Fruit fly (Drosophila melanogaster) whole organism, embryonic: ENCODE results near the gene Sgsf.

ENCODE experiments used
- C15 ChIP-seq: fragments of 200-800 bp; sonication (Bioruptor generic); IDR thresholded peaks from 3 replicates; pipeline ENCODE4 v1.3.6; 2022; ENCODE audit warnings: missing biosample characterization, missing genetic modification characterization
- CG10462 ChIP-seq: fragments of 200-800 bp; sonication (Bioruptor generic); optimal IDR thresholded peaks from 2 replicates; lab custom pipeline; 2016; ENCODE audit warnings: missing biosample characterization, missing genetic modification characterization
- CG10565 ChIP-seq: fragments of 200-800 bp; sonication (Bioruptor generic); optimal IDR thresholded peaks from 3 replicates; lab custom pipeline; 2016; ENCODE audit warnings: missing biosample characterization, mild to moderate bottlenecking, missing genetic modification characterization
- CG10959 ChIP-seq: fragments of 200-800 bp; sonication (Bioruptor generic); IDR thresholded peaks from 2 replicates; pipeline ENCODE4 v1.3.6; 2022; ENCODE audit warnings: missing biosample characterization, missing genetic modification characterization
- CG11247 ChIP-seq: fragments of 200-800 bp; sonication (Bioruptor generic); IDR thresholded peaks from 2 replicates; pipeline ENCODE4 v1.3.6; 2022; ENCODE audit warnings: missing biosample characterization, missing genetic modification characterization
- CG12219 ChIP-seq: fragments of 200-800 bp; sonication (Bioruptor generic); optimal IDR thresholded peaks from 3 replicates; lab custom pipeline; 2018; ENCODE audit warnings: missing biosample characterization, mild to moderate bottlenecking, missing genetic modification characterization
- CG12744 ChIP-seq: fragments of 200-800 bp; sonication (Bioruptor generic); optimal IDR thresholded peaks from 2 replicates; lab custom pipeline; 2016; ENCODE audit warnings: missing biosample characterization, missing genetic modification characterization
- CG13287 ChIP-seq: fragments of 200-800 bp; sonication (Bioruptor generic); IDR thresholded peaks from 2 replicates; pipeline ENCODE4 v1.3.6; 2022; ENCODE audit warnings: missing biosample characterization, missing genetic modification characterization; ENCODE audit not compliant: partially characterized antibody
- CG15011 ChIP-seq: fragments of 200-800 bp; sonication (Bioruptor generic); optimal IDR thresholded peaks from 3 replicates; lab custom pipeline; 2018; ENCODE audit warnings: missing biosample characterization, mild to moderate bottlenecking, missing genetic modification characterization
- CG15073 ChIP-seq: fragments of 200-800 bp; sonication (Bioruptor generic); optimal IDR thresholded peaks from 2 replicates; lab custom pipeline; 2016; ENCODE audit warnings: missing biosample characterization, missing genetic modification characterization
- CG17328 ChIP-seq: fragments of 200-800 bp; sonication (Bioruptor generic); IDR thresholded peaks from 2 replicates; pipeline ENCODE4 v1.3.6; 2022; ENCODE audit warnings: missing biosample characterization, missing genetic modification characterization
- CG2202 ChIP-seq: fragments of 200-800 bp; sonication (Bioruptor generic); optimal IDR thresholded peaks from 2 replicates; lab custom pipeline; 2018; ENCODE audit warnings: missing biosample characterization, mild to moderate bottlenecking, missing genetic modification characterization
- CG32532 ChIP-seq: fragments of 200-800 bp; sonication (Bioruptor generic); IDR thresholded peaks from 2 replicates; pipeline ENCODE4 v1.3.6; 2022; ENCODE audit warnings: missing biosample characterization, missing genetic modification characterization
- CG3281 ChIP-seq: fragments of 200-800 bp; sonication (Bioruptor generic); optimal IDR thresholded peaks from 3 replicates; lab custom pipeline; 2017; ENCODE audit warnings: missing biosample characterization, mild to moderate bottlenecking, missing genetic modification characterization
- CG4730 ChIP-seq: fragments of 200-800 bp; sonication (Bioruptor generic); IDR thresholded peaks from 2 replicates; pipeline ENCODE4 v1.3.6; 2022; ENCODE audit warnings: missing biosample characterization, missing genetic modification characterization
- CG6654 ChIP-seq: fragments of 200-800 bp; sonication (Bioruptor generic); optimal IDR thresholded peaks from 2 replicates; lab custom pipeline; 2017; ENCODE audit warnings: missing biosample characterization, mild to moderate bottlenecking, missing genetic modification characterization
- CG7745 ChIP-seq: fragments of 200-800 bp; sonication (Bioruptor generic); optimal IDR thresholded peaks from 2 replicates; lab custom pipeline; 2018; ENCODE audit warnings: missing biosample characterization, mild to moderate bottlenecking, missing genetic modification characterization, moderate library complexity
- CG9876 ChIP-seq: fragments of 200-800 bp; sonication (Bioruptor generic); optimal IDR thresholded peaks from 2 replicates; lab custom pipeline; 2016; ENCODE audit warnings: missing biosample characterization, missing genetic modification characterization
- Gsc ChIP-seq: fragments of 200-800 bp; sonication (Bioruptor generic); IDR thresholded peaks from 2 replicates; pipeline ENCODE4 v1.3.6; 2022; ENCODE audit warnings: missing biosample characterization, missing genetic modification characterization
- H2.0 ChIP-seq: fragments of 200-800 bp; sonication (Bioruptor generic); IDR thresholded peaks from 2 replicates; pipeline ENCODE4 v1.3.6; 2022; ENCODE audit warnings: missing biosample characterization, missing genetic modification characterization
- HLH54F ChIP-seq: fragments of 200-800 bp; sonication (Bioruptor generic); optimal IDR thresholded peaks from 3 replicates; lab custom pipeline; 2016; ENCODE audit warnings: missing biosample characterization, missing genetic modification characterization
- Hmr ChIP-seq: fragments of 200-800 bp; sonication (Bioruptor generic); optimal IDR thresholded peaks from 3 replicates; lab custom pipeline; 2017; ENCODE audit warnings: mild to moderate bottlenecking, missing biosample characterization, missing genetic modification reagents, missing genetic modification characterization
- Hmx ChIP-seq: fragments of 200-800 bp; sonication (Bioruptor generic); optimal IDR thresholded peaks from 2 replicates; lab custom pipeline; 2016; ENCODE audit warnings: missing biosample characterization, missing genetic modification characterization
- Hr51 ChIP-seq, 2 experiments: fragments of 200-800 bp; sonication (Bioruptor generic); optimal IDR thresholded peaks; 2 replicates in 1 of 2; 3 replicates in 1 of 2; lab custom pipeline; 2016 to 2018; ENCODE audit warnings: missing biosample characterization in 2 of 2, missing genetic modification characterization in 2 of 2, mild to moderate bottlenecking in 1 of 2, moderate library complexity in 1 of 2
- MESR4 ChIP-seq: fragments of 200-800 bp; sonication (Bioruptor generic); optimal IDR thresholded peaks from 2 replicates; lab custom pipeline; 2018; ENCODE audit warnings: missing biosample characterization, mild to moderate bottlenecking, missing genetic modification characterization, moderate library complexity
- Sry-β ChIP-seq: fragments of 200-800 bp; sonication (Bioruptor generic); optimal IDR thresholded peaks from 2 replicates; lab custom pipeline; 2018; ENCODE audit warnings: missing biosample characterization, mild to moderate bottlenecking, missing genetic modification characterization, moderate library complexity
- Sry-δ ChIP-seq: fragments of 200-800 bp; sonication (Bioruptor generic); optimal IDR thresholded peaks from 2 replicates; lab custom pipeline; 2016; ENCODE audit warnings: missing biosample characterization, missing genetic modification characterization
- Tbp ChIP-seq: fragments of >200 bp; optimal IDR thresholded peaks from 2 replicates; lab custom pipeline; 2018; ENCODE audit warnings: missing biosample characterization, missing genetic modification characterization
- ab ChIP-seq: fragments of 200-800 bp; sonication (Bioruptor generic); optimal IDR thresholded peaks from 2 replicates; lab custom pipeline; 2016; ENCODE audit warnings: missing biosample characterization, missing genetic modification characterization
- amos ChIP-seq: fragments of 200-800 bp; sonication (Bioruptor generic); IDR thresholded peaks from 2 replicates; pipeline ENCODE4 v1.3.6; 2022; ENCODE audit warnings: missing biosample characterization, missing genetic modification characterization; ENCODE audit not compliant: partially characterized antibody
- cwo ChIP-seq: fragments of 200-800 bp; sonication (Bioruptor generic); optimal IDR thresholded peaks from 3 replicates; lab custom pipeline; 2017; ENCODE audit warnings: missing biosample characterization, missing genetic modification characterization, mild to moderate bottlenecking, moderate library complexity, missing genetic modification reagents
- dmrt11E ChIP-seq: fragments of 200-800 bp; sonication (Bioruptor generic); optimal IDR thresholded peaks from 3 replicates; lab custom pipeline; 2018; ENCODE audit warnings: missing biosample characterization, mild to moderate bottlenecking, missing genetic modification characterization, moderate library complexity
- ewg ChIP-seq: fragments of 200-800 bp; sonication (Bioruptor generic); optimal IDR thresholded peaks from 3 replicates; lab custom pipeline; 2017; ENCODE audit warnings: mild to moderate bottlenecking, missing biosample characterization, missing genetic modification reagents, missing genetic modification characterization
- fd102C ChIP-seq: fragments of 200-800 bp; sonication (Bioruptor generic); optimal IDR thresholded peaks from 2 replicates; lab custom pipeline; 2018; ENCODE audit warnings: missing biosample characterization, mild to moderate bottlenecking, missing genetic modification characterization, moderate library complexity
- fd3F ChIP-seq: fragments of 200-800 bp; sonication (Bioruptor generic); optimal IDR thresholded peaks from 2 replicates; lab custom pipeline; 2018; ENCODE audit warnings: missing biosample characterization, mild to moderate bottlenecking, missing genetic modification characterization, moderate library complexity
- fd64A ChIP-seq: fragments of 200-800 bp; sonication (Bioruptor generic); optimal IDR thresholded peaks from 3 replicates; lab custom pipeline; 2018; ENCODE audit warnings: missing biosample characterization, mild to moderate bottlenecking, missing genetic modification characterization
- fd96Cb ChIP-seq: fragments of 200-800 bp; sonication (Bioruptor generic); optimal IDR thresholded peaks from 2 replicates; lab custom pipeline; 2018; ENCODE audit warnings: missing biosample characterization, mild to moderate bottlenecking, missing genetic modification characterization, moderate library complexity
- gsb-n ChIP-seq: fragments of 200-800 bp; sonication (Bioruptor generic); optimal IDR thresholded peaks from 3 replicates; lab custom pipeline; 2018; ENCODE audit warnings: missing biosample characterization, mild to moderate bottlenecking, missing genetic modification characterization
- hb ChIP-seq: fragments of 200-800 bp; sonication (Bioruptor generic); IDR thresholded peaks from 3 replicates; pipeline ENCODE4 v1.3.6; 2022; ENCODE audit warnings: missing biosample characterization, missing genetic modification characterization; ENCODE audit not compliant: partially characterized antibody
- kah ChIP-seq: fragments of 200-800 bp; sonication (Bioruptor generic); optimal IDR thresholded peaks from 2 replicates; lab custom pipeline; 2018; ENCODE audit warnings: missing biosample characterization, mild to moderate bottlenecking, missing genetic modification characterization
- lilli ChIP-seq: fragments of 200-800 bp; sonication (Bioruptor generic); optimal IDR thresholded peaks from 3 replicates; lab custom pipeline; 2016; ENCODE audit warnings: missing biosample characterization, missing genetic modification characterization
- oc ChIP-seq: fragments of 200-800 bp; sonication (Bioruptor generic); optimal IDR thresholded peaks from 2 replicates; lab custom pipeline; 2018; ENCODE audit warnings: missing biosample characterization, mild to moderate bottlenecking, missing genetic modification characterization, moderate library complexity
- odd ChIP-seq: fragments of 200-800 bp; sonication (Bioruptor generic); optimal IDR thresholded peaks from 2 replicates; lab custom pipeline; 2017; ENCODE audit warnings: missing biosample characterization, mild to moderate bottlenecking, missing genetic modification characterization
- sc ChIP-seq, 3 experiments: fragments of >200 bp in 2 of 3; fragments of 200-800 bp in 1 of 3; sonication (Bioruptor generic) in 1 of 3; optimal IDR thresholded peaks; 2 replicates in 2 of 3; 3 replicates in 1 of 3; lab custom pipeline; 2017; ENCODE audit warnings: mild to moderate bottlenecking in 1 of 3, missing biosample characterization in 1 of 3, missing genetic modification characterization in 1 of 3, missing genetic modification reagents in 1 of 3
- schlank ChIP-seq: fragments of 200-800 bp; sonication (Bioruptor generic); optimal IDR thresholded peaks from 2 replicates; lab custom pipeline; 2018; ENCODE audit warnings: missing biosample characterization, mild to moderate bottlenecking, missing genetic modification characterization
- shn ChIP-seq: fragments of 200-800 bp; sonication (Bioruptor generic); optimal IDR thresholded peaks from 3 replicates; lab custom pipeline; 2016; ENCODE audit warnings: missing biosample characterization, missing genetic modification characterization
- sisA ChIP-seq: fragments of 200-800 bp; sonication (Bioruptor generic); IDR thresholded peaks from 2 replicates; pipeline ENCODE4 v1.3.6; 2022; ENCODE audit warnings: missing biosample characterization, missing genetic modification characterization
- tna ChIP-seq: fragments of 200-800 bp; sonication (Bioruptor generic); IDR thresholded peaks from 2 replicates; pipeline ENCODE4 v1.3.6; 2022; ENCODE audit warnings: missing biosample characterization, missing genetic modification characterization; ENCODE audit not compliant: partially characterized antibody
- toy ChIP-seq: fragments of 200-800 bp; sonication (Bioruptor generic); IDR thresholded peaks from 2 replicates; pipeline ENCODE4 v1.3.6; 2022; ENCODE audit warnings: missing biosample characterization, missing genetic modification characterization
- vvl ChIP-seq: fragments of 200-800 bp; sonication (Bioruptor generic); IDR thresholded peaks from 2 replicates; pipeline ENCODE4 v1.3.6; 2022; ENCODE audit warnings: missing biosample characterization, missing genetic modification characterization

The Sgsf gene

DNA sequence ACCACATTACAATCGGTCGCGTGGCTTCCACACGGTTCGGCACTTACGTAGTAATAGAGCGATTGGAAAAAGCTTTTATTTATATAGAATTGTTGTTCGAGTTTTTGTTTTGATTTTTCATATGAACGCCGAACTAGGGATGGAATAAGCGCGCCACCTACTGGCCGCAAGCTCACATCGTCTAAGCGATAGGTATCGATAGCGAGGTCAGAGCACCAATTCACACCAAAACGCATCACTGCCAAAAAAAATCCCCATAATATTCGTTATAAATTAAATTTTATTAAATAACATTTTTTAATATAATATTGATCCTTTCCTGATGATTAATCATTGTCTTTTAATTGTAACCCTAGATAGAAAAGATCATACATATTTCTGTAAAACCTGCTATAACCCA, 9.0 kb downstream of the Sgsf start, which contains the start of gene CG10038 (continued):
- TF ChIP-seq ab (no peak), Sry-δ (GFP tag; lab: Kevin White, UChicago) (peak; percentile 95), CG10462 (no peak), CG12219 (GFP tag; lab: Kevin White, UChicago) (no peak), oc (tag; lab: Kevin White, UChicago) (no peak), CG9876 (GFP tag; lab: Kevin White, UChicago) (peak; percentile 14), CG15073 (GFP tag; lab: Kevin White, UChicago) (no peak), C15 (GFP tag; lab: Robert Waterston, UW) (no peak), CG13287 (peak; percentile 97), Hr51 (GFP tag; optimal IDR thresholded peaks at IDR 0.05; lab: Kevin White, UChicago) (peak; percentile 43 to 53), toy (GFP tag; lab: Robert Waterston, UW) (no peak), CG10565 (GFP tag; lab: Kevin White, UChicago) (no peak), kah (GFP tag; lab: Kevin White, UChicago) (no peak), odd (GFP tag; lab: Kevin White, UChicago) (no peak), MESR4 (GFP tag; lab: Kevin White, UChicago) (peak; percentile 10), fd96Cb (tag; lab: Kevin White, UChicago) (no peak), CG12744 (GFP tag; lab: Kevin White, UChicago) (no peak), sisA (no peak; the same call in 1 of the 2 replicates), CG15011 (GFP tag; lab: Kevin White, UChicago) (no peak), fd102C (GFP tag; lab: Kevin White, UChicago) (no peak), CG11247 (GFP tag; lab: Robert Waterston, UW) (peak; percentile 22; the same call in 1 of the 2 replicates), fd3F (no peak), CG7745 (tag; lab: Kevin White, UChicago) (no peak), Tbp (GFP tag; lab: Kevin White, UChicago) (no peak), CG32532 (peak; percentile 66), fd64A (GFP tag; lab: Kevin White, UChicago) (no peak), CG10959 (GFP tag; lab: Robert Waterston, UW) (no peak), schlank (tag; lab: Kevin White, UChicago) (no peak), cwo (no peak), CG4730 (GFP tag; lab: Robert Waterston, UW) (no peak), H2.0 (GFP tag; lab: Robert Waterston, UW) (no peak), tna (GFP tag; lab: Robert Waterston, UW) (peak; percentile 91), CG3281 (no peak), sc (optimal IDR thresholded peaks at IDR 0.05; lab: Kevin White, UChicago) (no peak), sc (GFP tag; optimal IDR thresholded peaks at IDR 0.05; lab: Kevin White, UChicago) (no peak), HLH54F (GFP tag; lab: Kevin White, UChicago) (no peak), Hmr (peak; percentile 54), hb (GFP tag; lab: Robert Waterston, UW) (peak; percentile 92), ewg (GFP tag; lab: Kevin White, UChicago) (no peak), amos (GFP tag; lab: Robert Waterston, UW) (peak; percentile 97), CG2202 (tag; lab: Kevin White, UChicago) (no peak), gsb-n (tag; lab: Kevin White, UChicago) (no peak), Gsc (GFP tag; lab: Robert Waterston, UW) (no peak), CG17328 (no peak; the same call in 1 of the 2 replicates), shn (GFP tag; lab: Kevin White, UChicago) (no peak), Sry-β (peak; percentile 59), dmrt11E (tag; lab: Kevin White, UChicago) (no peak), CG6654 (GFP tag; lab: Kevin White, UChicago) (no peak), vvl (GFP tag; lab: Robert Waterston, UW) (peak; percentile 55; the same call in 1 of the 2 replicates), lilli (peak; percentile 59), Hmx (GFP tag; lab: Kevin White, UChicago) (no peak)
